Worm (Caenorhabditis elegans): Measurements from ENCODE around the gene C48B4.8.

Gene C48B4.8

ce11 chrIII:9513569-9513968, 47.5 kb downstream of the C48B4.8 start, which contains the start of gene F55H2.8:
Gene F55H2.8 (plus strand): TSS chrIII:9513869.
- TF ChIP-seq lsy-2 (tag; optimal IDR thresholded peaks at IDR 0.05) (no peak), cnd-1 (tag; optimal IDR thresholded peaks at IDR 0.05) (no peak), zip-8 (tag; optimal IDR thresholded peaks at IDR 0.05) (no peak), unc-120 (tag; optimal IDR thresholded peaks at IDR 0.05; ENCODE audit: poor library complexity, severe bottlenecking) (no peak)

ce11 chrIII:9513006-9513405, 48.1 kb downstream of the C48B4.8 start:
- TF ChIP-seq nhr-28 (tag; optimal IDR thresholded peaks at IDR 0.05): no peak
- no peak for TF ChIP-seq unc-62 (GFP tag; optimal IDR thresholded peaks at IDR 0.05)

ce11 chrIII:9511660-9512059, 49.4 kb downstream of the C48B4.8 start:
- TF ChIP-seq ceh-39 (tag; optimal IDR thresholded peaks at IDR 0.05) (no peak), mab-5 (tag; optimal IDR thresholded peaks at IDR 0.05) (no peak), nhr-76 (tag; optimal IDR thresholded peaks at IDR 0.05) (no peak), zip-8 (tag; optimal IDR thresholded peaks at IDR 0.05) (no peak)

ce11 chrIII:9511055-9511520, 50.0 kb downstream of the C48B4.8 start, which contains the start of gene F55H2.5:
Gene F55H2.5 (plus strand): TSS chrIII:9511470.
- TF ChIP-seq flh-1 (GFP tag; optimal IDR thresholded peaks at IDR 0.05): no peak
- no peak for TF ChIP-seq ham-2 (GFP tag; optimal IDR thresholded peaks at IDR 0.05)
